Fruit fly (Drosophila melanogaster) whole organism, embryonic: ENCODE data around the gene rno.

Experiments
- B-H1 ChIP-seq: fragments of 200-800 bp; sonication (Bioruptor generic); IDR thresholded peaks from 3 replicates; pipeline ENCODE4 v1.3.6; 2022; ENCODE audit warnings: missing biosample characterization, missing genetic modification characterization
- Bteb2 ChIP-seq: fragments of 200-800 bp; sonication (Bioruptor generic); optimal IDR thresholded peaks from 2 replicates; lab custom pipeline; 2016; ENCODE audit warnings: missing biosample characterization, missing genetic modification characterization
- CG10321 ChIP-seq: fragments of 200-800 bp; sonication (Bioruptor generic); IDR thresholded peaks from 2 replicates; pipeline ENCODE4 v1.3.6; 2022; ENCODE audit warnings: missing biosample characterization, missing genetic modification characterization
- CG11696 ChIP-seq: fragments of 200-800 bp; sonication (Bioruptor generic); IDR thresholded peaks from 2 replicates; pipeline ENCODE4 v1.3.6; 2022; ENCODE audit warnings: missing biosample characterization, missing genetic modification characterization
- CG12299 ChIP-seq: fragments of 200-800 bp; sonication (Bioruptor generic); optimal IDR thresholded peaks from 2 replicates; lab custom pipeline; 2018; ENCODE audit warnings: missing biosample characterization, mild to moderate bottlenecking, missing genetic modification characterization
- CG12744 ChIP-seq: fragments of 200-800 bp; sonication (Bioruptor generic); optimal IDR thresholded peaks from 2 replicates; lab custom pipeline; 2016; ENCODE audit warnings: missing biosample characterization, missing genetic modification characterization
- CG13287 ChIP-seq: fragments of 200-800 bp; sonication (Bioruptor generic); IDR thresholded peaks from 2 replicates; pipeline ENCODE4 v1.3.6; 2022; ENCODE audit warnings: missing biosample characterization, missing genetic modification characterization; ENCODE audit not compliant: partially characterized antibody
- CG14710 ChIP-seq: fragments of 200-800 bp; sonication (Bioruptor generic); optimal IDR thresholded peaks from 3 replicates; lab custom pipeline; 2019; ENCODE audit warnings: missing biosample characterization, mild to moderate bottlenecking, missing genetic modification characterization, moderate library complexity
- CG15514 ChIP-seq: fragments of 200-800 bp; sonication (Bioruptor generic); optimal IDR thresholded peaks from 3 replicates; lab custom pipeline; 2017; ENCODE audit warnings: missing biosample characterization, missing genetic modification characterization, mild to moderate bottlenecking, moderate library complexity, missing genetic modification reagents
- CG15601 ChIP-seq: fragments of 200-800 bp; sonication (Bioruptor generic); optimal IDR thresholded peaks from 3 replicates; lab custom pipeline; 2019; ENCODE audit warnings: missing biosample characterization, mild to moderate bottlenecking, missing genetic modification characterization, moderate library complexity
- CG16863 ChIP-seq: fragments of 200-800 bp; sonication (Bioruptor generic); optimal IDR thresholded peaks from 3 replicates; lab custom pipeline; 2016; ENCODE audit warnings: missing biosample characterization, missing genetic modification characterization
- CG17829 ChIP-seq: fragments of 200-800 bp; optimal IDR thresholded peaks from 2 replicates; lab custom pipeline; 2019; ENCODE audit warnings: missing biosample characterization, mild to moderate bottlenecking, missing genetic modification characterization, moderate library complexity
- CG2116 ChIP-seq: fragments of 200-800 bp; sonication (Bioruptor generic); optimal IDR thresholded peaks from 3 replicates; lab custom pipeline; 2018; ENCODE audit warnings: missing biosample characterization, mild to moderate bottlenecking, missing genetic modification characterization
- CG31388 ChIP-seq: fragments of 200-800 bp; sonication (Bioruptor generic); optimal IDR thresholded peaks from 2 replicates; lab custom pipeline; 2016; ENCODE audit warnings: missing biosample characterization, missing genetic modification characterization
- CG33213 ChIP-seq: fragments of 200-800 bp; sonication (Bioruptor generic); optimal IDR thresholded peaks from 3 replicates; lab custom pipeline; 2016; ENCODE audit warnings: missing biosample characterization, missing genetic modification characterization
- CG34224 ChIP-seq: fragments of 200-800 bp; sonication (Bioruptor generic); IDR thresholded peaks from 3 replicates; pipeline ENCODE4 v1.3.6; 2022; ENCODE audit warnings: missing biosample characterization, missing genetic modification characterization; ENCODE audit not compliant: partially characterized antibody
- CG4404 ChIP-seq: fragments of 200-800 bp; sonication (Bioruptor generic); IDR thresholded peaks from 2 replicates; pipeline ENCODE4 v1.3.6; 2022; ENCODE audit warnings: missing biosample characterization, missing genetic modification characterization
- CG5180 ChIP-seq: fragments of 200-800 bp; sonication (Bioruptor generic); optimal IDR thresholded peaks from 3 replicates; lab custom pipeline; 2017; ENCODE audit warnings: missing biosample characterization, missing genetic modification characterization, mild to moderate bottlenecking, moderate library complexity, missing genetic modification reagents
- CG6791 ChIP-seq: fragments of 200-800 bp; sonication (Bioruptor generic); IDR thresholded peaks from 3 replicates; pipeline ENCODE4 v1.3.6; 2022; ENCODE audit warnings: missing biosample characterization, missing genetic modification characterization; ENCODE audit not compliant: partially characterized antibody
- CG7745 ChIP-seq: fragments of 200-800 bp; sonication (Bioruptor generic); optimal IDR thresholded peaks from 2 replicates; lab custom pipeline; 2018; ENCODE audit warnings: missing biosample characterization, mild to moderate bottlenecking, missing genetic modification characterization, moderate library complexity
- CG9817 ChIP-seq: fragments of 200-800 bp; sonication (Bioruptor generic); optimal IDR thresholded peaks from 2 replicates; lab custom pipeline; 2018; ENCODE audit warnings: missing biosample characterization, mild to moderate bottlenecking, missing genetic modification characterization, moderate library complexity
- D ChIP-seq, 2 experiments: fragments of 200-800 bp in 1 of 2; fragments of >200 bp in 1 of 2; sonication (Bioruptor generic) in 1 of 2; optimal IDR thresholded peaks; 2 replicates in 1 of 2; 3 replicates in 1 of 2; lab custom pipeline; 2017; ENCODE audit warnings: mild to moderate bottlenecking in 1 of 2, missing biosample characterization in 1 of 2, missing genetic modification characterization in 1 of 2, missing genetic modification reagents in 1 of 2
- D19A ChIP-seq: fragments of 200-800 bp; optimal IDR thresholded peaks from 3 replicates; lab custom pipeline; 2019; ENCODE audit warnings: missing biosample characterization, mild to moderate bottlenecking, missing genetic modification characterization, moderate library complexity
- Dll ChIP-seq: fragments of 200-800 bp; sonication (Bioruptor generic); IDR thresholded peaks from 4 replicates; pipeline ENCODE4 v1.3.6; 2022; ENCODE audit warnings: missing biosample characterization, missing genetic modification characterization; ENCODE audit not compliant: partially characterized antibody
- E2f2 ChIP-seq: fragments of 200-800 bp; sonication (Bioruptor generic); IDR thresholded peaks from 2 replicates; pipeline ENCODE4 v1.3.6; 2022; ENCODE audit warnings: missing biosample characterization, missing genetic modification characterization
- Hmr ChIP-seq: fragments of 200-800 bp; sonication (Bioruptor generic); optimal IDR thresholded peaks from 3 replicates; lab custom pipeline; 2017; ENCODE audit warnings: mild to moderate bottlenecking, missing biosample characterization, missing genetic modification reagents, missing genetic modification characterization
- Med ChIP-seq: fragments of 200-800 bp; sonication (Bioruptor generic); peaks from one replicate; lab custom pipeline; 2016; ENCODE audit warnings: missing biosample characterization, missing genetic modification characterization, mild to moderate bottlenecking, inconsistent platforms, moderate library complexity
- Nf-YA ChIP-seq: fragments of 200-800 bp; sonication (Bioruptor generic); IDR thresholded peaks from 2 replicates; pipeline ENCODE4 v1.3.6; 2022; ENCODE audit warnings: missing biosample characterization, missing genetic modification characterization
- Pdp1 ChIP-seq, 2 experiments: fragments of 200-800 bp; sonication (Bioruptor generic); optimal IDR thresholded peaks; 3 replicates each; lab custom pipeline; 2016; ENCODE audit warnings: missing biosample characterization in 2 of 2, missing genetic modification characterization in 2 of 2, mild to moderate bottlenecking in 1 of 2, moderate library complexity in 1 of 2
- Ptx1 ChIP-seq: fragments of 200-800 bp; sonication (Bioruptor generic); IDR thresholded peaks from 2 replicates; pipeline ENCODE4 v1.3.6; 2022; ENCODE audit warnings: missing biosample characterization, missing genetic modification characterization
- Sry-δ ChIP-seq: fragments of 200-800 bp; sonication (Bioruptor generic); optimal IDR thresholded peaks from 2 replicates; lab custom pipeline; 2016; ENCODE audit warnings: missing biosample characterization, missing genetic modification characterization
- Ssrp ChIP-seq: fragments of 200-800 bp; sonication (Bioruptor generic); optimal IDR thresholded peaks from 2 replicates; lab custom pipeline; 2018; ENCODE audit warnings: missing biosample characterization, mild to moderate bottlenecking, missing genetic modification characterization, moderate library complexity
- YL-1 ChIP-seq: fragments of 200-800 bp; sonication (Bioruptor generic); optimal IDR thresholded peaks from 3 replicates; lab custom pipeline; 2017; ENCODE audit warnings: missing biosample characterization, mild to moderate bottlenecking, missing genetic modification characterization
- bbx ChIP-seq: fragments of 200-800 bp; sonication (Bioruptor generic); IDR thresholded peaks from 2 replicates; pipeline ENCODE4 v1.3.6; 2022; ENCODE audit warnings: missing biosample characterization, missing genetic modification characterization; ENCODE audit not compliant: partially characterized antibody
- bigmax ChIP-seq: fragments of 200-800 bp; sonication (Bioruptor generic); optimal IDR thresholded peaks from 2 replicates; lab custom pipeline; 2018; ENCODE audit warnings: missing biosample characterization, mild to moderate bottlenecking, missing genetic modification characterization
- btn ChIP-seq: fragments of 200-800 bp; sonication (Bioruptor generic); optimal IDR thresholded peaks from 2 replicates; lab custom pipeline; 2016; ENCODE audit warnings: missing biosample characterization, missing genetic modification characterization
- cas ChIP-seq: fragments of 200-800 bp; sonication (Bioruptor generic); IDR thresholded peaks from 2 replicates; pipeline ENCODE4 v1.3.6; 2022; ENCODE audit warnings: missing biosample characterization, missing genetic modification characterization
- chinmo ChIP-seq: fragments of 200-800 bp; sonication (Bioruptor generic); IDR thresholded peaks from 4 replicates; pipeline ENCODE4 v1.3.6; 2022; ENCODE audit warnings: missing biosample characterization, missing genetic modification characterization; ENCODE audit not compliant: partially characterized antibody
- corto ChIP-seq: fragments of 200-800 bp; sonication (Bioruptor generic); optimal IDR thresholded peaks from 2 replicates; lab custom pipeline; 2016; ENCODE audit warnings: missing biosample characterization, mild to moderate bottlenecking, missing genetic modification characterization, moderate library complexity
- danr ChIP-seq: fragments of 200-800 bp; sonication (Bioruptor generic); IDR thresholded peaks from 2 replicates; pipeline ENCODE4 v1.3.6; 2022; ENCODE audit warnings: missing biosample characterization, missing genetic modification characterization
- dm ChIP-seq: fragments of 200-800 bp; sonication (Bioruptor generic); optimal IDR thresholded peaks from 3 replicates; lab custom pipeline; 2016; ENCODE audit warnings: missing biosample characterization, missing genetic modification characterization
- gro ChIP-seq: fragments of 200-800 bp; sonication (Bioruptor generic); optimal IDR thresholded peaks from 2 replicates; lab custom pipeline; 2016; ENCODE audit warnings: missing biosample characterization, missing genetic modification characterization
- ham ChIP-seq: fragments of 200-800 bp; sonication (Bioruptor generic); IDR thresholded peaks from 2 replicates; pipeline ENCODE4 v1.3.6; 2022; ENCODE audit warnings: missing biosample characterization, missing genetic modification characterization
- hb ChIP-seq: fragments of 200-800 bp; sonication (Bioruptor generic); IDR thresholded peaks from 3 replicates; pipeline ENCODE4 v1.3.6; 2022; ENCODE audit warnings: missing biosample characterization, missing genetic modification characterization; ENCODE audit not compliant: partially characterized antibody
- nmo ChIP-seq: fragments of 200-800 bp; sonication (Bioruptor generic); optimal IDR thresholded peaks from 2 replicates; lab custom pipeline; 2018; ENCODE audit warnings: missing biosample characterization, mild to moderate bottlenecking, missing genetic modification characterization, moderate library complexity
- nom ChIP-seq: fragments of 200-800 bp; sonication (Bioruptor generic); optimal IDR thresholded peaks from 2 replicates; lab custom pipeline; 2017; ENCODE audit warnings: missing biosample characterization, missing genetic modification characterization, mild to moderate bottlenecking, moderate library complexity, missing genetic modification reagents
- onecut ChIP-seq: fragments of 200-800 bp; sonication (Bioruptor generic); IDR thresholded peaks from 2 replicates; pipeline ENCODE4 v1.3.6; 2022; ENCODE audit warnings: missing biosample characterization, missing genetic modification characterization
- stwl ChIP-seq: fragments of 200-800 bp; sonication (Bioruptor generic); optimal IDR thresholded peaks from 3 replicates; lab custom pipeline; 2018; ENCODE audit warnings: missing biosample characterization, mild to moderate bottlenecking, missing genetic modification characterization, moderate library complexity
- unpg ChIP-seq: fragments of 200-800 bp; sonication (Bioruptor generic); optimal IDR thresholded peaks from 3 replicates; lab custom pipeline; 2018; ENCODE audit warnings: missing biosample characterization, mild to moderate bottlenecking, missing genetic modification characterization, moderate library complexity

Gene rno

dm6 chr3L:145998-146576 is 53.5 kb downstream of the rno start, which contains the start of gene CG6845 (continued):
- TF ChIP-seq CG16863 (no peak), D (optimal IDR thresholded peaks at IDR 0.05; lab: Kevin White, UChicago) (peak; percentile 23), D (GFP tag; optimal IDR thresholded peaks at IDR 0.05; lab: Kevin White, UChicago) (peak; percentile 51), CG4404 (no peak), Pdp1 (GFP tag; optimal IDR thresholded peaks at IDR 0.05; lab: Kevin White, UChicago) (no peak), CG31388 (GFP tag; lab: Kevin White, UChicago) (no peak), Bteb2 (GFP tag; lab: Kevin White, UChicago) (no peak), unpg (GFP tag; lab: Kevin White, UChicago) (no peak), Med (GFP tag; lab: Kevin White, UChicago) (no peak), CG33213 (GFP tag; lab: Kevin White, UChicago) (peak; percentile 33), dm (no peak), cas (GFP tag; lab: Robert Waterston, UW) (no peak), stwl (peak; percentile 98), B-H1 (GFP tag; lab: Robert Waterston, UW) (no peak), gro (no peak), E2f2 (GFP tag; lab: Robert Waterston, UW) (peak; percentile 99), CG14710 (tag; lab: Kevin White, UChicago) (peak; percentile 78), CG17829 (tag; lab: Kevin White, UChicago) (peak; percentile 27), btn (GFP tag; lab: Kevin White, UChicago) (no peak), CG15514 (peak; percentile 66), CG5180 (GFP tag; lab: Kevin White, UChicago) (no peak), CG2116 (GFP tag; lab: Kevin White, UChicago) (peak; percentile 91), CG12744 (GFP tag; lab: Kevin White, UChicago) (no peak), CG10321 (GFP tag; lab: Robert Waterston, UW) (no peak), Hmr (GFP tag; lab: Kevin White, UChicago) (peak; percentile 36), bbx (GFP tag; lab: Robert Waterston, UW) (peak; percentile 89), ham (GFP tag; lab: Robert Waterston, UW) (no peak), chinmo (GFP tag; lab: Robert Waterston, UW) (peak; percentile 74; the same call in 1 of the 4 replicates), bigmax (GFP tag; lab: Kevin White, UChicago) (no peak), Ssrp (tag; lab: Kevin White, UChicago) (no peak), danr (GFP tag; lab: Robert Waterston, UW) (no peak), corto (GFP tag; lab: Kevin White, UChicago) (peak; percentile 7), CG12299 (no peak), nom (GFP tag; lab: Kevin White, UChicago) (peak; percentile 9), CG15601 (tag; lab: Kevin White, UChicago) (peak; percentile 21), CG7745 (tag; lab: Kevin White, UChicago) (no peak), Nf-YA (GFP tag; lab: Robert Waterston, UW) (no peak), CG13287 (GFP tag; lab: Robert Waterston, UW) (peak; percentile 93), Dll (GFP tag; lab: Robert Waterston, UW) (peak; percentile 78), YL-1 (GFP tag; lab: Kevin White, UChicago) (peak; percentile 9), Sry-δ (peak; percentile 73), CG34224 (GFP tag; lab: Robert Waterston, UW) (peak; percentile 93), onecut (GFP tag; lab: Robert Waterston, UW) (peak; percentile 29), CG9817 (tag; lab: Kevin White, UChicago) (no peak), hb (GFP tag; lab: Robert Waterston, UW) (peak; percentile 81), D19A (tag; lab: Kevin White, UChicago) (no peak), Ptx1 (GFP tag; lab: Robert Waterston, UW) (no peak), nmo (GFP tag; lab: Kevin White, UChicago) (peak; percentile 35), CG6791 (GFP tag; lab: Robert Waterston, UW) (peak; percentile 80), CG11696 (GFP tag; lab: Robert Waterston, UW) (no peak)
